Worm (Caenorhabditis elegans): ENCODE results near the gene ZK673.2.

ZK673.2 gene

ce11 chrII:10447348-10448316 is at the start of gene ZK673.2 (continued):
- TF ChIP-seq gei-8 (GFP tag; optimal IDR thresholded peaks at IDR 0.05) (peak; percentile 57), dmd-8 (GFP tag; IDR thresholded peaks at IDR 0.05) (0 out of 2 replicates have a peak, but pooled peaks have one; percentile 34), ZK546.5 (tag; optimal IDR thresholded peaks at IDR 0.05) (no peak), set-16 (GFP tag; IDR thresholded peaks at IDR 0.05) (no peak), pha-4 (GFP tag; IDR thresholded peaks at IDR 0.05) (peak; percentile 6; the same call in 1 of the 2 replicates), pha-4 (tag; optimal IDR thresholded peaks at IDR 0.05) (no peak), mxl-2 (GFP tag; conservative IDR thresholded peaks at IDR 0.05) (no peak), nhr-237 (tag; optimal IDR thresholded peaks at IDR 0.05) (no peak), mep-1 (tag; optimal IDR thresholded peaks at IDR 0.05) (peak; percentile 11), ceh-32 (tag; optimal IDR thresholded peaks at IDR 0.05; ENCODE audit: poor library complexity) (no peak), madf-5 (GFP tag; IDR thresholded peaks at IDR 0.05) (no peak), ZK337.2 (GFP tag; IDR thresholded peaks at IDR 0.05) (no peak), daf-8 (GFP tag; IDR thresholded peaks at IDR 0.05) (no peak), cey-2 (tag; optimal IDR thresholded peaks at IDR 0.05; ENCODE audit: borderline replicate concordance, insufficient read depth) (peak; percentile 49), lsy-2 (tag; optimal IDR thresholded peaks at IDR 0.05) (peak in 1 of 2 experiments; percentile 28), fkh-10 (GFP tag; optimal IDR thresholded peaks at IDR 0.05) (no peak), attf-4 (tag; optimal IDR thresholded peaks at IDR 0.05) (no peak), mdl-1 (tag; optimal IDR thresholded peaks at IDR 0.05) (peak; percentile 48 to 92), nhr-76 (tag; optimal IDR thresholded peaks at IDR 0.05) (no peak), hlh-11 (tag; optimal IDR thresholded peaks at IDR 0.05) (peak; percentile 89), egl-27 (tag; optimal IDR thresholded peaks at IDR 0.05) (no peak), ceh-20 (GFP tag; IDR thresholded peaks at IDR 0.05) (peak; percentile 27; the same call in 1 of the 2 replicates), zfp-2 (tag; optimal IDR thresholded peaks at IDR 0.05) (no peak), hif-1 (tag; optimal IDR thresholded peaks at IDR 0.05) (peak in 1 of 2 experiments; percentile 72), nhr-10 (tag; optimal IDR thresholded peaks at IDR 0.05) (peak; percentile 61), lin-15B (tag; optimal IDR thresholded peaks at IDR 0.05) (no peak), lin-39 (tag; optimal IDR thresholded peaks at IDR 0.05) (no peak), ama-1 (optimal IDR thresholded peaks at IDR 0.05) (peak; percentile 31), nhr-48 (tag; optimal IDR thresholded peaks at IDR 0.05) (peak; percentile 86), tag-97 (GFP tag; IDR thresholded peaks at IDR 0.05) (no peak), daf-16 (GFP tag; optimal IDR thresholded peaks at IDR 0.05) (peak in 1 of 2 experiments; percentile 28), daf-16 (tag; optimal IDR thresholded peaks at IDR 0.05) (peak; percentile 61), aha-1 (tag) (peak; percentile 29), lin-38 (GFP tag; IDR thresholded peaks at IDR 0.05) (no peak), arid-1 (GFP tag; conservative IDR thresholded peaks at IDR 0.05) (no peak), rbr-2 (tag; optimal IDR thresholded peaks at IDR 0.05) (no peak), nhr-42 (GFP tag; IDR thresholded peaks at IDR 0.05) (no peak), nhr-102 (tag; optimal IDR thresholded peaks at IDR 0.05) (no peak), F49E8.2 (tag; optimal IDR thresholded peaks at IDR 0.05; ENCODE audit: borderline replicate concordance) (no peak), lim-7 (GFP tag; IDR thresholded peaks at IDR 0.05) (no peak), zip-2 (tag; optimal IDR thresholded peaks at IDR 0.05) (no peak), F44E2.7 (GFP tag; IDR thresholded peaks at IDR 0.05) (no peak), nhr-25 (tag; optimal IDR thresholded peaks at IDR 0.05; ENCODE audit: borderline replicate concordance, insufficient read depth) (no peak), F37D6.2 (tag; optimal IDR thresholded peaks at IDR 0.05) (no peak), unc-62 (GFP tag; optimal IDR thresholded peaks at IDR 0.05 in 1 of 2) (peak in 1 of 2 experiments; percentile 99), unc-62 (tag; optimal IDR thresholded peaks at IDR 0.05) (no peak), vab-7 (GFP tag; IDR thresholded peaks at IDR 0.05) (no peak), ceh-44 (GFP tag; IDR thresholded peaks at IDR 0.05) (no peak), lir-3 (tag; optimal IDR thresholded peaks at IDR 0.05) (no peak)

Data from whole organism, L4 larva.